Worm (Caenorhabditis elegans) whole organism, late embryonic: ENCODE results near the gene Y57G11C.20.

Experiments used
- ceh-34 ChIP-seq: sonication (generic microtip); optimal IDR thresholded peaks from 2 replicates; lab custom pipeline; 2016; ENCODE audit warnings: mild to moderate bottlenecking, missing genetic modification characterization, missing compliant biosample characterization
- elt-4 ChIP-seq: sonication (generic microtip); optimal IDR thresholded peaks from 2 replicates; lab custom pipeline; 2016; ENCODE audit warnings: missing genetic modification characterization, missing compliant biosample characterization
- hlh-13 ChIP-seq: fragments of 200-800 bp; sonication (Bioruptor generic); optimal IDR thresholded peaks from 2 replicates; lab custom pipeline; 2018; ENCODE audit warnings: mild to moderate bottlenecking, missing genetic modification characterization, missing compliant biosample characterization
- lim-6 ChIP-seq: sonication (generic microtip); optimal IDR thresholded peaks from 2 replicates; lab custom pipeline; 2016; ENCODE audit warnings: missing genetic modification characterization, missing compliant biosample characterization
- nfya-1 ChIP-seq: sonication (generic microtip); optimal IDR thresholded peaks from 2 replicates; lab custom pipeline; 2017; ENCODE audit warnings: missing genetic modification characterization, mild to moderate bottlenecking, missing compliant biosample characterization, antibody characterized with exemption, moderate library complexity
- rnt-1 ChIP-seq: sonication (generic microtip); optimal IDR thresholded peaks from 2 replicates; lab custom pipeline; 2016; ENCODE audit warnings: missing genetic modification characterization, missing compliant biosample characterization
- syd-9 ChIP-seq: sonication (generic microtip); optimal IDR thresholded peaks from 2 replicates; lab custom pipeline; 2016; ENCODE audit warnings: mild to moderate bottlenecking, missing genetic modification characterization, moderate library complexity, missing compliant biosample characterization
- unc-55 ChIP-seq: sonication (generic microtip); optimal IDR thresholded peaks from 2 replicates; lab custom pipeline; 2017; ENCODE audit warnings: missing biosample characterization, missing genetic modification reagents, missing genetic modification characterization
- ztf-16 ChIP-seq: sonication (generic microtip); optimal IDR thresholded peaks from 2 replicates; lab custom pipeline; 2017; ENCODE audit warnings: missing genetic modification characterization, missing compliant biosample characterization

Y57G11C.20 gene

ce11 chrIV:14894339-14894738 lies 51.2 kb downstream of the Y57G11C.20 start:
- TF ChIP-seq unc-55 (GFP tag; lab: Kevin White, UChicago) (no peak), rnt-1 (no peak), lim-6 (no peak), nfya-1 (tag; lab: Kevin White, UChicago) (no peak), syd-9 (no peak), ztf-16 (tag; lab: Kevin White, UChicago) (no peak), ceh-34 (no peak), hlh-13 (GFP tag; lab: Kevin White, UChicago) (no peak), elt-4 (tag; lab: Kevin White, UChicago) (no peak)
